Worm (Caenorhabditis elegans): ENCODE measurements around the gene clec-207.

DNA sequence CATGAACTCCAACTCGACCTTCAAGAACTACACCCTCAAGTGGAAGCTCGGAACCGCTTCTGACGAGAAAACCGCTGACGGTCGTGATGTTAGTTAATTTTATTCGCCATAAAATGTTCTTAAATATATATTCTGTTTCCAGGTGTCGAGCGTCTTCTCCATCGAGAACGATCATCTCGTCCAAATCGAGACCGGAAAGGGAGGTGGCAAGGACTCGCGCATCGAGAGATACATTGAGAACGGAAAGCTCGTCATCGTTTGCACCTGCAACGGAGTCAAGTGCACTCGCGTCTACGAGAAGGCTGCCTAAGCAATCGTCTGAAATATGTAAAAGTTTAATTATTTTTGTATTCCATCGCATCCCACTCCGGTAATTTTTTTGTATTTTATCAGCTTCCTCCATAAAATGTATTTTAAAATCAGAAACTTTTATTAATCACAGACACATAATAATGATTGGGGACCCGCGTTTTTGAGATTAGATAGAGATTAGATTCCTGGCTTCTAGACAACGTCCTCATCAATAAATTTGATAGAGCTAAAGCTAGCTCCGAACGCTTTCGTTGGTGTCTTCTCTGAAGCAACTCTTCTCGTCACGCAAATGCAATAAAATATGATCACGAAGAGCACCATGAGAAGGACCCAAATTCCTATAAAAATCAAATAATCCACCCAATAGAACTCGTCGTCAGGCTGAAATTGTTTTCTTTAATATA is 27.0 kb upstream of the clec-207 start:
- TF ChIP-seq alr-1 (tag; optimal IDR thresholded peaks at IDR 0.05; ENCODE audit: borderline replicate concordance) = no peak
- TF ChIP-seq C16A3.4 (tag; optimal IDR thresholded peaks at IDR 0.05) = no peak
- TF ChIP-seq nhr-11 (tag; optimal IDR thresholded peaks at IDR 0.05) = no peak
- no peak for TF ChIP-seq vab-15 (tag; optimal IDR thresholded peaks at IDR 0.05)
- no peak for TF ChIP-seq nhr-77 (tag; optimal IDR thresholded peaks at IDR 0.05)
- TF ChIP-seq elt-2 (tag; optimal IDR thresholded peaks at IDR 0.05) = no peak
- no peak for TF ChIP-seq hpl-2 (GFP tag; optimal IDR thresholded peaks at IDR 0.05)
- TF ChIP-seq fos-1 (tag; optimal IDR thresholded peaks at IDR 0.05) = no peak
- TF ChIP-seq elt-3 (tag; optimal IDR thresholded peaks at IDR 0.05) = no peak
- no peak for TF ChIP-seq ceh-82 (tag; optimal IDR thresholded peaks at IDR 0.05)
- no peak for TF ChIP-seq egl-27 (tag; optimal IDR thresholded peaks at IDR 0.05)

Measured in whole organism, L1 larva.